Worm (Caenorhabditis elegans) whole organism, midembryonic: ENCODE measurements around the gene cln-3.1.
A peak's percentile ranks its signal among the peaks of the same experiment; 100 is the strongest.

Source experiments
- T22C8.4 ChIP-seq: fragments of 200-800 bp; sonication (Bioruptor generic); IDR thresholded peaks from 2 replicates; pipeline ENCODE4 v1.3.6; 2022; ENCODE audit warnings: missing genetic modification characterization, missing compliant biosample characterization
- flt-1 ChIP-seq: fragments of 200-800 bp; sonication (Bioruptor generic); IDR thresholded peaks from 2 replicates; pipeline ENCODE4 v1.3.6; 2022; ENCODE audit warnings: missing genetic modification characterization, missing compliant biosample characterization
- klf-2 ChIP-seq: fragments of 200-800 bp; sonication (Bioruptor generic); conservative IDR thresholded peaks from 2 replicates; pipeline ENCODE4 v1.3.6; 2022; ENCODE audit warnings: missing genetic modification reagents, missing genetic modification characterization, missing compliant biosample characterization

ce11 chrV:11228653-11229173 is 36.7 kb downstream of the cln-3.1 start, which contains the start of gene pqn-70:
- TF ChIP-seq T22C8.4 (GFP tag; lab: Robert Waterston, UW) (peak; percentile 90), flt-1 (GFP tag; lab: Robert Waterston, UW) (peak; percentile 67; the same call in 1 of the 2 replicates), klf-2 (GFP tag; lab: Robert Waterston, UW) (no peak)
